Worm (Caenorhabditis elegans) whole organism, L2 larva: ENCODE data around the gene srz-38.

Experiments
- F13H6.1 ChIP-seq: sonication (generic microtip); optimal IDR thresholded peaks from 2 replicates; lab custom pipeline; 2016; ENCODE audit warnings: missing genetic modification characterization, missing compliant biosample characterization
- aly-2 ChIP-seq: fragments of 150-350 bp; optimal IDR thresholded peaks from 2 replicates; lab custom pipeline; 2014; ENCODE audit warnings: missing biosample characterization, missing genetic modification characterization
- ceh-16 ChIP-seq: fragments of 150-350 bp; optimal IDR thresholded peaks from 2 replicates; lab custom pipeline; 2014; ENCODE audit warnings: missing biosample characterization, missing genetic modification characterization
- lin-39 ChIP-seq: fragments of 150-350 bp; optimal IDR thresholded peaks from 2 replicates; lab custom pipeline; 2014; ENCODE audit warnings: missing biosample characterization, missing genetic modification reagents, missing genetic modification characterization
- lsy-2 ChIP-seq, 2 experiments: fragments of 150-350 bp in 1 of 2; sonication (generic microtip) in 1 of 2; optimal IDR thresholded peaks; 2 replicates each; lab custom pipeline; 2014 to 2017; ENCODE audit warnings: missing biosample characterization in 2 of 2, missing genetic modification characterization in 2 of 2
- mdl-1 ChIP-seq, 2 experiments: fragments of 150-350 bp in 1 of 2; sonication (generic microtip) in 1 of 2; optimal IDR thresholded peaks; 2 replicates each; lab custom pipeline; 2017; ENCODE audit warnings: missing biosample characterization in 2 of 2, missing genetic modification characterization in 2 of 2
- nhr-10 ChIP-seq: sonication (generic microtip); optimal IDR thresholded peaks from 2 replicates; lab custom pipeline; 2017; ENCODE audit warnings: missing biosample characterization, missing genetic modification characterization
- nhr-21 ChIP-seq: fragments of 150-350 bp; optimal IDR thresholded peaks from 2 replicates; lab custom pipeline; 2014; ENCODE audit warnings: missing biosample characterization, missing genetic modification characterization
- nhr-6 ChIP-seq: fragments of 150-350 bp; optimal IDR thresholded peaks from 2 replicates; lab custom pipeline; 2014; ENCODE audit warnings: missing biosample characterization, missing genetic modification characterization
- skn-1 ChIP-seq: sonication (generic microtip); optimal IDR thresholded peaks from 2 replicates; lab custom pipeline; 2017; ENCODE audit warnings: missing biosample characterization, missing genetic modification characterization
- snpc-4 ChIP-seq: fragments of 150-350 bp; optimal IDR thresholded peaks from 2 replicates; lab custom pipeline; 2014; ENCODE audit warnings: missing biosample characterization, missing genetic modification characterization
- unc-62 ChIP-seq: fragments of 150-350 bp; optimal IDR thresholded peaks from 2 replicates; lab custom pipeline; 2014; ENCODE audit warnings: missing biosample characterization, missing genetic modification reagents, missing genetic modification characterization

DNA sequence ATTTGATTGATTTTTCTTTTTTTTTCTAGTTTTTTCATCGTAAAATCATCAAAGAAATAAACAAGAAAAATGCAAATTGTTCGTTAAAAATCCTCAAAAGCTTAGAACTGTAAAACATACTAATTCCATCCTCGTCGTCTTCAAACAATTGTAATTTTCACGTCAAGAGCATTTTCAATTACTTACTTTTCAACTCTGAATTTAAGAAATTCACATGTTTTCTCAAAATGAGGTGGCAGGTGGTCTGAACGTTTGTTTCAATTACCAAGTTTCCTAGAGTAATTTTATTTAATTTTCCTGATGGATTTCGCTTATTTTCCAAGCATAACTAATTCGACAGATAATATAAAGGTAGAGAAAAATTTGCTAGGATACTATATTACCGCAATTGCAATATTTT, 11.8 kb upstream of the srz-38 start, which contains the start of gene srz-104:
- no peak for TF ChIP-seq mdl-1 (tag; optimal IDR thresholded peaks at IDR 0.05; lab: Kevin White, UChicago)
- no peak for TF ChIP-seq skn-1 (tag; lab: Kevin White, UChicago)
- no peak for TF ChIP-seq unc-62 (GFP tag; lab: Kevin White, UChicago)
- no peak for TF ChIP-seq nhr-21 (tag; lab: Kevin White, UChicago)
- no peak for TF ChIP-seq lsy-2 (tag; optimal IDR thresholded peaks at IDR 0.05; lab: Kevin White, UChicago)
- TF ChIP-seq aly-2 (tag; lab: Kevin White, UChicago): no peak
- no peak for TF ChIP-seq lin-39 (tag; lab: Kevin White, UChicago)
- TF ChIP-seq snpc-4: no peak
- no peak for TF ChIP-seq ceh-16 (tag; lab: Kevin White, UChicago)
- TF ChIP-seq nhr-10 (tag; lab: Kevin White, UChicago): no peak
- TF ChIP-seq nhr-6 (tag; lab: Kevin White, UChicago): no peak
- TF ChIP-seq F13H6.1 (tag; lab: Kevin White, UChicago): no peak
